Fruit fly (Drosophila melanogaster): ENCODE measurements around the gene sdk.

dm6 chrX:756856-757255 is 70.2 kb downstream of the sdk start:
- TF ChIP-seq CG15336 (GFP tag; IDR thresholded peaks at IDR 0.05) = no peak
- no peak for TF ChIP-seq Blimp-1 (GFP tag; optimal IDR thresholded peaks at IDR 0.05)
- TF ChIP-seq CG16779 (tag; optimal IDR thresholded peaks at IDR 0.05) = no peak
- TF ChIP-seq Sox15 (GFP tag; optimal IDR thresholded peaks at IDR 0.05) = no peak

Data from whole organism, prepupa.